Worm (Caenorhabditis elegans) whole organism, midembryonic: ENCODE results near the gene F55C9.6.

Experiments used
- flt-1 ChIP-seq: fragments of 200-800 bp; sonication (Bioruptor generic); IDR thresholded peaks from 2 replicates; pipeline ENCODE4 v1.3.6; 2022; ENCODE audit warnings: missing genetic modification characterization, missing compliant biosample characterization
- ref-1 ChIP-seq: fragments of 200-800 bp; sonication (Bioruptor generic); conservative IDR thresholded peaks from 2 replicates; pipeline ENCODE4 v1.3.6; 2022; ENCODE audit warnings: missing genetic modification reagents, missing genetic modification characterization, missing compliant biosample characterization
- tab-1 ChIP-seq: fragments of 200-800 bp; sonication (Bioruptor generic); IDR thresholded peaks from 2 replicates; pipeline ENCODE4 v1.3.6; 2022; ENCODE audit warnings: missing genetic modification characterization, missing compliant biosample characterization

DNA sequence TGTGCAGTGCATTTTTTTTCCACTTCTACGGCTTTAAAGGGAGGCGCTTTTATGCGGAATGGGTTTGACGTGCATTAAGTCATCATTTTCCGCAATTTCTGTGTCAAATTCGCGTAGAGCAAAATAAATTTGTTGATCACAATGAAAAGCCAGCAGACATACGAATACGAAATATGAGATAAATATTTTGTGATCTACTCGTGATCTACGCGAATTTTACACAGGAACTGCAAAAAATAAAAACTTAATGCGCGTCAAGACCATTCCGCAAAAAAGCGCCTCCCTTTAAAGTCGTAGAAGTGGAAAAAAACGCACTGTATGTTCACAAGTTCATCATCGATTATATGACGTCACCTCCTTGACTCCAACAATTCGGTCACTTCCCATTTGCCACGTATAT lies 14.8 kb upstream of the F55C9.6 start, which contains the start of gene C43D7.8:
- TF ChIP-seq ref-1 (no peak), flt-1 (GFP tag; lab: Robert Waterston, UW) (no peak), tab-1 (GFP tag; lab: Robert Waterston, UW) (no peak)
